Worm (Caenorhabditis elegans): ENCODE data around the gene sssh-1.

Gene sssh-1

ce11 chrX:14853712-14854217, 22.0 kb upstream of the sssh-1 start, which contains the start of the genes C27C12.1 and C27C12.4:
TSS of gene C27C12.1 (minus strand) at chrX:14853762.
TSS of gene C27C12.4 (plus strand) at chrX:14854086.
- TF ChIP-seq elt-1 (tag; optimal IDR thresholded peaks at IDR 0.05; ENCODE audit: borderline replicate concordance, insufficient read depth): no peak
- TF ChIP-seq ham-2 (GFP tag; optimal IDR thresholded peaks at IDR 0.05): no peak
- TF ChIP-seq mep-1 (tag; optimal IDR thresholded peaks at IDR 0.05): peak; percentile 73
- TF ChIP-seq unc-120 (tag; optimal IDR thresholded peaks at IDR 0.05; ENCODE audit: poor library complexity, severe bottlenecking): peak; percentile 58
- TF ChIP-seq mab-5 (tag; optimal IDR thresholded peaks at IDR 0.05): no peak
- no peak for TF ChIP-seq nhr-28 (tag; optimal IDR thresholded peaks at IDR 0.05)
- peak; percentile 35 for TF ChIP-seq unc-62 (GFP tag; optimal IDR thresholded peaks at IDR 0.05)
- peak; percentile 56 for TF ChIP-seq ceh-39 (tag; optimal IDR thresholded peaks at IDR 0.05)
- no peak for TF ChIP-seq mls-2 (tag; optimal IDR thresholded peaks at IDR 0.05)
- no peak for TF ChIP-seq nhr-2 (tag; optimal IDR thresholded peaks at IDR 0.05)
- TF ChIP-seq lsy-2 (tag; optimal IDR thresholded peaks at IDR 0.05): peak; percentile 64
- TF ChIP-seq nhr-76 (tag; optimal IDR thresholded peaks at IDR 0.05): no peak
- no peak for TF ChIP-seq sptf-1 (tag; optimal IDR thresholded peaks at IDR 0.05)
- peak; percentile 55 for TF ChIP-seq lin-13 (tag; optimal IDR thresholded peaks at IDR 0.05)
- TF ChIP-seq pha-4 (tag; optimal IDR thresholded peaks at IDR 0.05): peak; percentile 86
- no peak for TF ChIP-seq lin-32 (GFP tag; optimal IDR thresholded peaks at IDR 0.05)
- no peak for TF ChIP-seq bed-3 (GFP tag; optimal IDR thresholded peaks at IDR 0.05)
- no peak for TF ChIP-seq M03D4.4 (tag; optimal IDR thresholded peaks at IDR 0.05)
- TF ChIP-seq elt-3 (tag; optimal IDR thresholded peaks at IDR 0.05): no peak
- TF ChIP-seq drap-1 (GFP tag; optimal IDR thresholded peaks at IDR 0.05): no peak
- TF ChIP-seq hlh-1 (tag; optimal IDR thresholded peaks at IDR 0.05): peak; percentile 45
- TF ChIP-seq tbx-8 (GFP tag; optimal IDR thresholded peaks at IDR 0.05): no peak
- TF ChIP-seq ztf-11 (tag; optimal IDR thresholded peaks at IDR 0.05): no peak
- TF ChIP-seq sem-2 (GFP tag; optimal IDR thresholded peaks at IDR 0.05): no peak
- peak; percentile 24 for TF ChIP-seq cnd-1 (tag; optimal IDR thresholded peaks at IDR 0.05)
- no peak for TF ChIP-seq flh-1 (GFP tag; optimal IDR thresholded peaks at IDR 0.05)
- no peak for TF ChIP-seq unc-39 (tag; optimal IDR thresholded peaks at IDR 0.05)
- TF ChIP-seq ceh-83 (GFP tag; optimal IDR thresholded peaks at IDR 0.05): no peak
- TF ChIP-seq nhr-12 (tag; optimal IDR thresholded peaks at IDR 0.05): no peak
- TF ChIP-seq snpc-4 (tag; optimal IDR thresholded peaks at IDR 0.05): no peak
- TF ChIP-seq nhr-237 (tag; optimal IDR thresholded peaks at IDR 0.05): peak; percentile 66
- no peak for TF ChIP-seq zip-8 (tag; optimal IDR thresholded peaks at IDR 0.05)
- TF ChIP-seq blmp-1 (tag; optimal IDR thresholded peaks at IDR 0.05): no peak
- TF ChIP-seq ceh-43 (GFP tag; optimal IDR thresholded peaks at IDR 0.05): no peak
- peak; percentile 88 for TF ChIP-seq ces-1 (GFP tag; optimal IDR thresholded peaks at IDR 0.05)

- no peak for TF ChIP-seq nhr-28 (tag; optimal IDR thresholded peaks at IDR 0.05)
- peak; percentile 23 for TF ChIP-seq pha-4 (tag; optimal IDR thresholded peaks at IDR 0.05)
- TF ChIP-seq nhr-2 (tag; optimal IDR thresholded peaks at IDR 0.05): no peak
- no peak for TF ChIP-seq sptf-1 (tag; optimal IDR thresholded peaks at IDR 0.05)
- no peak for TF ChIP-seq flh-1 (GFP tag; optimal IDR thresholded peaks at IDR 0.05)
Observed at ce11 chrX:14861752-14862151, 14.0 kb upstream of the sssh-1 start, which contains the start of gene dmd-4. TSS of gene dmd-4 (minus strand) at chrX:14861852.

ce11 chrX:14865744-14866143, 10.0 kb upstream of the sssh-1 start, which contains the start of gene C27C12.3:
TSS of gene C27C12.3 (minus strand) at chrX:14865844.
- TF ChIP-seq mab-5 (tag; optimal IDR thresholded peaks at IDR 0.05): no peak
- no peak for TF ChIP-seq unc-120 (tag; optimal IDR thresholded peaks at IDR 0.05; ENCODE audit: poor library complexity, severe bottlenecking)
- TF ChIP-seq nhr-237 (tag; optimal IDR thresholded peaks at IDR 0.05): no peak
- TF ChIP-seq M03D4.4 (tag; optimal IDR thresholded peaks at IDR 0.05): no peak
- no peak for TF ChIP-seq ceh-39 (tag; optimal IDR thresholded peaks at IDR 0.05)
- TF ChIP-seq blmp-1 (tag; optimal IDR thresholded peaks at IDR 0.05): no peak
- TF ChIP-seq pha-4 (tag; optimal IDR thresholded peaks at IDR 0.05): no peak
- no peak for TF ChIP-seq tbx-8 (GFP tag; optimal IDR thresholded peaks at IDR 0.05)
- TF ChIP-seq drap-1 (GFP tag; optimal IDR thresholded peaks at IDR 0.05): no peak
- no peak for TF ChIP-seq ceh-43 (GFP tag; optimal IDR thresholded peaks at IDR 0.05)
- TF ChIP-seq lsy-2 (tag; optimal IDR thresholded peaks at IDR 0.05): no peak
- TF ChIP-seq elt-1 (tag; optimal IDR thresholded peaks at IDR 0.05; ENCODE audit: borderline replicate concordance, insufficient read depth): no peak
- TF ChIP-seq nhr-12 (tag; optimal IDR thresholded peaks at IDR 0.05): no peak
- no peak for TF ChIP-seq ztf-11 (tag; optimal IDR thresholded peaks at IDR 0.05)
- no peak for TF ChIP-seq zip-8 (tag; optimal IDR thresholded peaks at IDR 0.05)
- TF ChIP-seq ham-2 (GFP tag; optimal IDR thresholded peaks at IDR 0.05): no peak
